Worm (Caenorhabditis elegans) whole organism, young adult: ENCODE data around the gene F21D9.3.

ENCODE experiments used
- B0261.1 ChIP-seq: sonication (generic microtip); optimal IDR thresholded peaks from 2 replicates; lab custom pipeline; 2016; ENCODE audit warnings: mild to moderate bottlenecking, missing genetic modification characterization, moderate library complexity, missing compliant biosample characterization
- C17E4.6 ChIP-seq: fragments of 200-800 bp; sonication (Bioruptor generic); IDR thresholded peaks from 2 replicates; pipeline ENCODE4 v1.3.6; 2022; ENCODE audit warnings: missing genetic modification reagents, missing genetic modification characterization, missing compliant biosample characterization
- D2030.7 ChIP-seq: fragments of 200-800 bp; sonication (Bioruptor generic); IDR thresholded peaks from 2 replicates; pipeline ENCODE4 v1.3.6; 2022; ENCODE audit warnings: missing genetic modification reagents, missing genetic modification characterization, missing compliant biosample characterization
- F37B4.10 ChIP-seq: fragments of 200-800 bp; sonication (Bioruptor generic); IDR thresholded peaks from 2 replicates; pipeline ENCODE4 v1.3.6; 2022; ENCODE audit warnings: missing genetic modification characterization, missing compliant biosample characterization
- F39B2.1 ChIP-seq: fragments of 200-800 bp; sonication (Bioruptor generic); IDR thresholded peaks from 2 replicates; pipeline ENCODE4 v1.3.6; 2022; ENCODE audit warnings: missing genetic modification reagents, missing genetic modification characterization, missing compliant biosample characterization
- F52B5.7 ChIP-seq: sonication (generic microtip); optimal IDR thresholded peaks from 2 replicates; lab custom pipeline; 2016; ENCODE audit warnings: mild to moderate bottlenecking, missing genetic modification characterization, missing compliant biosample characterization
- T26A5.8 ChIP-seq: sonication (generic microtip); optimal IDR thresholded peaks from 2 replicates; lab custom pipeline; 2016; ENCODE audit warnings: missing genetic modification characterization, missing compliant biosample characterization
- Y95B8A.8 ChIP-seq: fragments of 200-800 bp; sonication (Bioruptor generic); IDR thresholded peaks from 2 replicates; pipeline ENCODE4 v1.3.6; 2022; ENCODE audit warnings: missing genetic modification reagents, missing genetic modification characterization, missing compliant biosample characterization
- ZK185.1 ChIP-seq: sonication (generic microtip); optimal IDR thresholded peaks from 2 replicates; lab custom pipeline; 2016; ENCODE audit warnings: mild to moderate bottlenecking, missing genetic modification characterization, missing compliant biosample characterization; ENCODE audit not compliant: poor library complexity, severe bottlenecking
- akir-1 ChIP-seq: fragments of 200-800 bp; sonication (Bioruptor generic); optimal IDR thresholded peaks from 2 replicates; lab custom pipeline; 2018; ENCODE audit warnings: mild to moderate bottlenecking, missing genetic modification characterization, moderate library complexity, missing compliant biosample characterization
- aptf-2 ChIP-seq: fragments of 200-800 bp; sonication (Bioruptor generic); conservative IDR thresholded peaks from 2 replicates; pipeline ENCODE4 v1.3.6; 2022; ENCODE audit warnings: missing genetic modification reagents, missing genetic modification characterization, missing compliant biosample characterization
- ceh-58 ChIP-seq: fragments of 200-800 bp; sonication (Bioruptor generic); IDR thresholded peaks from 2 replicates; pipeline ENCODE4 v1.3.6; 2022; ENCODE audit warnings: missing genetic modification characterization, missing compliant biosample characterization
- dox-1 ChIP-seq: fragments of 200-800 bp; sonication (Bioruptor generic); IDR thresholded peaks from 2 replicates; pipeline ENCODE4 v1.3.6; 2022; ENCODE audit warnings: missing genetic modification reagents, missing genetic modification characterization, missing compliant biosample characterization
- egl-18 ChIP-seq: fragments of 200-800 bp; sonication (Bioruptor generic); IDR thresholded peaks from 2 replicates; pipeline ENCODE4 v1.3.6; 2022; ENCODE audit warnings: missing genetic modification reagents, missing genetic modification characterization, missing compliant biosample characterization
- egrh-3 ChIP-seq: fragments of 200-800 bp; sonication (Bioruptor generic); IDR thresholded peaks from 2 replicates; pipeline ENCODE4 v1.3.6; 2022; ENCODE audit warnings: missing genetic modification reagents, missing genetic modification characterization, missing compliant biosample characterization
- ets-4 ChIP-seq: fragments of 200-800 bp; sonication (Bioruptor generic); optimal IDR thresholded peaks from 2 replicates; lab custom pipeline; 2018; ENCODE audit warnings: mild to moderate bottlenecking, missing genetic modification characterization, missing compliant biosample characterization
- fkh-3 ChIP-seq: sonication (generic microtip); optimal IDR thresholded peaks from 2 replicates; lab custom pipeline; 2016; ENCODE audit warnings: mild to moderate bottlenecking, missing genetic modification characterization, missing compliant biosample characterization
- gei-17 ChIP-seq: fragments of 200-800 bp; sonication (Bioruptor generic); optimal IDR thresholded peaks from 2 replicates; lab custom pipeline; 2018; ENCODE audit warnings: mild to moderate bottlenecking, missing genetic modification characterization, missing compliant biosample characterization
- him-1 ChIP-seq: sonication (generic microtip); optimal IDR thresholded peaks from 2 replicates; lab custom pipeline; 2016; ENCODE audit warnings: missing genotype, missing genetic modification reagents, missing genetic modification characterization, missing compliant biosample characterization
- hmg-20 ChIP-seq: fragments of 200-800 bp; sonication (Bioruptor generic); IDR thresholded peaks from 2 replicates; pipeline ENCODE4 v1.3.6; 2022; ENCODE audit warnings: missing genetic modification reagents, missing genetic modification characterization, missing compliant biosample characterization
- hrde-1 ChIP-seq: sonication (generic microtip); optimal IDR thresholded peaks from 2 replicates; lab custom pipeline; 2016; ENCODE audit warnings: missing genetic modification characterization, mild to moderate bottlenecking, missing compliant biosample characterization, moderate library complexity, missing genotype, missing genetic modification reagents, borderline replicate concordance
- let-526 ChIP-seq: fragments of 200-800 bp; sonication (Bioruptor generic); IDR thresholded peaks from 2 replicates; pipeline ENCODE4 v1.3.6; 2022; ENCODE audit warnings: missing genetic modification reagents, missing genetic modification characterization, missing compliant biosample characterization
- let-607 ChIP-seq, 2 experiments: fragments of 200-800 bp in 1 of 2; sonication (Bioruptor generic) in 1 of 2; sonication (generic microtip) in 1 of 2; optimal IDR thresholded peaks; 2 replicates each; lab custom pipeline; 2016 to 2018; ENCODE audit warnings: mild to moderate bottlenecking in 2 of 2, missing compliant biosample characterization in 2 of 2, missing genetic modification characterization in 2 of 2, moderate library complexity in 2 of 2, missing genotype in 1 of 2
- madf-8 ChIP-seq: fragments of 200-800 bp; sonication (Bioruptor generic); conservative IDR thresholded peaks from 2 replicates; pipeline ENCODE4 v1.3.6; 2022; ENCODE audit warnings: missing genetic modification reagents, missing genetic modification characterization, missing compliant biosample characterization
- nhr-80 ChIP-seq: sonication (generic microtip); optimal IDR thresholded peaks from 2 replicates; lab custom pipeline; 2016; ENCODE audit warnings: missing genetic modification characterization, missing compliant biosample characterization
- pbrm-1 ChIP-seq: fragments of 200-800 bp; sonication (Bioruptor generic); IDR thresholded peaks from 2 replicates; pipeline ENCODE4 v1.3.6; 2022; ENCODE audit warnings: missing genetic modification reagents, missing genetic modification characterization, missing compliant biosample characterization
- sdz-38 ChIP-seq: sonication (generic microtip); optimal IDR thresholded peaks from 2 replicates; lab custom pipeline; 2016; ENCODE audit warnings: missing genotype, missing genetic modification characterization, missing compliant biosample characterization
- snpc-1.1 ChIP-seq: sonication (generic microtip); optimal IDR thresholded peaks from 2 replicates; lab custom pipeline; 2017; ENCODE audit warnings: missing genetic modification characterization, mild to moderate bottlenecking, missing compliant biosample characterization, antibody characterized with exemption, moderate library complexity, missing genotype, missing genetic modification reagents; ENCODE audit not compliant: insufficient read depth
- snpc-3.4 ChIP-seq: sonication (generic microtip); optimal IDR thresholded peaks from 2 replicates; lab custom pipeline; 2017; ENCODE audit warnings: missing genetic modification characterization, mild to moderate bottlenecking, missing compliant biosample characterization, antibody characterized with exemption, moderate library complexity, missing genotype, missing genetic modification reagents
- tbp1 ChIP-seq: fragments of 200-800 bp; sonication (Bioruptor generic); optimal IDR thresholded peaks from 2 replicates; lab custom pipeline; 2018; ENCODE audit warnings: mild to moderate bottlenecking, missing genetic modification characterization, missing compliant biosample characterization
- tbx-9 ChIP-seq: sonication (generic microtip); optimal IDR thresholded peaks from 2 replicates; lab custom pipeline; 2016; ENCODE audit warnings: borderline replicate concordance, missing genetic modification characterization, inconsistent platforms, missing compliant biosample characterization
- tlf-1 ChIP-seq: fragments of 200-800 bp; sonication (Bioruptor generic); optimal IDR thresholded peaks from 2 replicates; lab custom pipeline; 2018; ENCODE audit warnings: mild to moderate bottlenecking, missing genetic modification characterization, missing compliant biosample characterization
- unc-62 ChIP-seq: fragments of 150-350 bp; optimal IDR thresholded peaks from 2 replicates; lab custom pipeline; 2014; ENCODE audit warnings: missing biosample characterization, missing genetic modification reagents, missing genetic modification characterization
- ztf-25 ChIP-seq: fragments of 200-800 bp; sonication (Bioruptor generic); IDR thresholded peaks from 2 replicates; pipeline ENCODE4 v1.3.6; 2022; ENCODE audit warnings: missing genetic modification reagents, missing genetic modification characterization, missing compliant biosample characterization

Gene F21D9.3

ce11 chrV:19237204-19237603, 20.3 kb downstream of the F21D9.3 start, which contains the start of gene fbxb-2:
Gene fbxb-2 (minus strand): TSS chrV:19237304.
- TF ChIP-seq D2030.7 (GFP tag; lab: Robert Waterston, UW) = no peak
- no peak for TF ChIP-seq Y95B8A.8 (GFP tag; lab: Robert Waterston, UW)
- no peak for TF ChIP-seq fkh-3 (tag; lab: Kevin White, UChicago)
- TF ChIP-seq egl-18 (GFP tag; lab: Robert Waterston, UW) = no peak
- no peak for TF ChIP-seq egrh-3 (GFP tag; lab: Robert Waterston, UW)
- TF ChIP-seq dox-1 = no peak
- TF ChIP-seq C17E4.6 = no peak
- TF ChIP-seq tbp1 (GFP tag; lab: Kevin White, UChicago) = no peak
- TF ChIP-seq ZK185.1 (tag; lab: Kevin White, UChicago) = no peak
- TF ChIP-seq ceh-58 (GFP tag; lab: Robert Waterston, UW) = no peak
- no peak for TF ChIP-seq pbrm-1 (GFP tag; lab: Robert Waterston, UW)
- TF ChIP-seq T26A5.8 (tag; lab: Kevin White, UChicago) = no peak
- TF ChIP-seq tbx-9 (tag; lab: Kevin White, UChicago) = no peak
- TF ChIP-seq aptf-2 = no peak
- no peak for TF ChIP-seq him-1

- TF ChIP-seq hrde-1 (tag; lab: Kevin White, UChicago) (no peak), B0261.1 (tag; lab: Kevin White, UChicago) (no peak), let-607 (tag; optimal IDR thresholded peaks at IDR 0.05; lab: Kevin White, UChicago) (no peak), ztf-25 (GFP tag; lab: Robert Waterston, UW) (no peak), snpc-3.4 (no peak), hmg-20 (GFP tag; lab: Robert Waterston, UW) (no peak)
Observed at ce11 chrV:19233469-19233868, 24.1 kb downstream of the F21D9.3 start, which contains the start of gene fbxb-116. Gene fbxb-116 (plus strand): TSS chrV:19233769.

- TF ChIP-seq F39B2.1 (no peak), tbx-9 (tag; lab: Kevin White, UChicago) (no peak), unc-62 (GFP tag; lab: Kevin White, UChicago) (no peak), egl-18 (GFP tag; lab: Robert Waterston, UW) (no peak), sdz-38 (tag; lab: Kevin White, UChicago) (no peak), gei-17 (GFP tag; lab: Kevin White, UChicago) (no peak), hmg-20 (GFP tag; lab: Robert Waterston, UW) (no peak), tbp1 (GFP tag; lab: Kevin White, UChicago) (no peak), F52B5.7 (no peak), madf-8 (GFP tag; lab: Robert Waterston, UW) (no peak), ets-4 (GFP tag; lab: Kevin White, UChicago) (no peak), egrh-3 (GFP tag; lab: Robert Waterston, UW) (no peak), nhr-80 (tag; lab: Kevin White, UChicago) (no peak), aptf-2 (no peak), akir-1 (no peak), snpc-1.1 (tag; lab: Kevin White, UChicago) (no peak), F37B4.10 (GFP tag; lab: Robert Waterston, UW) (no peak)
Observed at ce11 chrV:19231167-19231566, 26.4 kb downstream of the F21D9.3 start.

ce11 chrV:19230413-19230812, 27.1 kb downstream of the F21D9.3 start, which contains the start of gene sqst-3:
Gene sqst-3 (plus strand): TSS chrV:19230782.
- TF ChIP-seq let-526 (GFP tag; lab: Robert Waterston, UW) (no peak), snpc-1.1 (tag; lab: Kevin White, UChicago) (no peak), egrh-3 (GFP tag; lab: Robert Waterston, UW) (no peak), tlf-1 (no peak)
